Worm (Caenorhabditis elegans): ENCODE measurements around the gene C44B7.7.

- no peak for TF ChIP-seq snpc-4 (tag; optimal IDR thresholded peaks at IDR 0.05)
- no peak for TF ChIP-seq unc-39 (tag; optimal IDR thresholded peaks at IDR 0.05)
- TF ChIP-seq nhr-76 (tag; optimal IDR thresholded peaks at IDR 0.05): no peak
- no peak for TF ChIP-seq pqm-1 (tag; optimal IDR thresholded peaks at IDR 0.05)
- TF ChIP-seq nhr-77 (tag; optimal IDR thresholded peaks at IDR 0.05): no peak
- TF ChIP-seq rbr-2 (tag; optimal IDR thresholded peaks at IDR 0.05): no peak
- no peak for TF ChIP-seq tag-97 (GFP tag; IDR thresholded peaks at IDR 0.05)
- no peak for TF ChIP-seq lin-15B (tag; optimal IDR thresholded peaks at IDR 0.05)
- no peak for TF ChIP-seq T20F7.1 (GFP tag; optimal IDR thresholded peaks at IDR 0.05)
- TF ChIP-seq dmd-8 (GFP tag; IDR thresholded peaks at IDR 0.05): no peak
- TF ChIP-seq nhr-11 (tag; optimal IDR thresholded peaks at IDR 0.05): peak; percentile 40
- TF ChIP-seq attf-4 (tag; optimal IDR thresholded peaks at IDR 0.05): no peak
- TF ChIP-seq nhr-10 (tag; optimal IDR thresholded peaks at IDR 0.05): no peak
- no peak for TF ChIP-seq ZK546.5 (tag; optimal IDR thresholded peaks at IDR 0.05)
These were observed 41.0 kb downstream of the C44B7.7 start for ce11 chrII:6838977-6839376.
